Fruit fly (Drosophila melanogaster) whole organism, wandering third instar larva: ENCODE results near the gene Adgf-A.

ENCODE experiments used
- Abd-B ChIP-seq: fragments of >200 bp; optimal IDR thresholded peaks from 2 replicates; lab custom pipeline; 2017; ENCODE audit warnings: missing biosample characterization, missing genetic modification characterization
- CG32264 ChIP-seq: fragments of 200-800 bp; sonication (Bioruptor generic); optimal IDR thresholded peaks from 2 replicates; lab custom pipeline; 2016; ENCODE audit warnings: missing biosample characterization, missing genetic modification characterization
- CG9705 ChIP-seq: fragments of 200-800 bp; sonication (Bioruptor generic); optimal IDR thresholded peaks from 2 replicates; lab custom pipeline; 2018; ENCODE audit warnings: missing biosample characterization, mild to moderate bottlenecking, missing genetic modification characterization
- CrebA ChIP-seq: fragments of 200-800 bp; sonication (Bioruptor generic); optimal IDR thresholded peaks from 2 replicates; lab custom pipeline; 2016; ENCODE audit warnings: missing biosample characterization, mild to moderate bottlenecking, missing genetic modification characterization, borderline replicate concordance
- Dfd ChIP-seq: fragments of >200 bp; optimal IDR thresholded peaks from 2 replicates; lab custom pipeline; 2017; ENCODE audit warnings: missing biosample characterization, missing genetic modification characterization
- Dif ChIP-seq: fragments of 200-275, 200-300 bp; sonication (Bioruptor generic); optimal IDR thresholded peaks from 2 replicates; lab custom pipeline; 2018; ENCODE audit warnings: missing biosample characterization, missing genetic modification characterization; ENCODE audit not compliant: partially characterized antibody
- GATAd ChIP-seq: sonication (Bioruptor generic); optimal IDR thresholded peaks from 2 replicates; lab custom pipeline; 2016; ENCODE audit warnings: missing biosample characterization, missing genetic modification characterization
- HLH106 ChIP-seq: fragments of 200-800 bp; optimal IDR thresholded peaks from 3 replicates; lab custom pipeline; 2019; ENCODE audit warnings: missing biosample characterization, mild to moderate bottlenecking, missing genetic modification characterization, moderate library complexity
- Hnf4 ChIP-seq: fragments of 200-800 bp; sonication (Bioruptor generic); optimal IDR thresholded peaks from 2 replicates; lab custom pipeline; 2016; ENCODE audit warnings: missing biosample characterization, mild to moderate bottlenecking, missing genetic modification characterization
- Hr78 ChIP-seq: fragments of >200 bp; optimal IDR thresholded peaks from 2 replicates; lab custom pipeline; 2017; ENCODE audit warnings: missing biosample characterization, missing genetic modification characterization
- Hr83 ChIP-seq: fragments of 200-300 bp; sonication (Bioruptor generic); optimal IDR thresholded peaks from 2 replicates; lab custom pipeline; 2016; ENCODE audit warnings: missing biosample characterization, mild to moderate bottlenecking, missing genetic modification characterization, moderate library complexity; ENCODE audit not compliant: poor library complexity, severe bottlenecking
- Jra ChIP-seq: sonication (Bioruptor generic); optimal IDR thresholded peaks from 2 replicates; lab custom pipeline; 2016; ENCODE audit warnings: missing biosample characterization, missing genetic modification characterization
- Mio ChIP-seq: sonication (Bioruptor generic); optimal IDR thresholded peaks from 2 replicates; lab custom pipeline; 2016; ENCODE audit warnings: missing biosample characterization, missing genetic modification characterization
- Myc ChIP-seq: fragments of >200 bp; optimal IDR thresholded peaks from 2 replicates; lab custom pipeline; 2017
- N ChIP-seq: fragments of >200 bp; optimal IDR thresholded peaks from 2 replicates; lab custom pipeline; 2018; ENCODE audit warnings: missing biosample characterization, missing external identifiers, missing genetic modification characterization
- OdsH ChIP-seq: fragments of 200-800 bp; sonication (Bioruptor generic); optimal IDR thresholded peaks from 2 replicates; lab custom pipeline; 2016; ENCODE audit warnings: missing biosample characterization, mild to moderate bottlenecking, missing genetic modification characterization
- Rel ChIP-seq, 2 experiments: fragments of 200-800 bp; sonication (Bioruptor generic) in 1 of 2; optimal IDR thresholded peaks; 2 replicates in 1 of 2; 3 replicates in 1 of 2; lab custom pipeline; 2016 to 2019; ENCODE audit warnings: mild to moderate bottlenecking in 2 of 2, missing biosample characterization in 2 of 2, missing genetic modification characterization in 2 of 2, moderate library complexity in 1 of 2
- Sp1 ChIP-seq: fragments of 200-800 bp; sonication (Bioruptor generic); optimal IDR thresholded peaks from 3 replicates; lab custom pipeline; 2019; ENCODE audit warnings: missing biosample characterization, mild to moderate bottlenecking, missing genetic modification characterization, moderate library complexity
- Vsx2 ChIP-seq: fragments of 200-300, 225-300 bp; sonication (Bioruptor generic); optimal IDR thresholded peaks from 2 replicates; lab custom pipeline; 2018; ENCODE audit warnings: missing biosample characterization, missing genetic modification characterization; ENCODE audit not compliant: partially characterized antibody
- br ChIP-seq: fragments of 200-800 bp; sonication (Bioruptor generic); optimal IDR thresholded peaks from 2 replicates; lab custom pipeline; 2016; ENCODE audit warnings: missing biosample characterization, missing genetic modification characterization
- brk ChIP-seq: fragments of 200-800 bp; sonication (Bioruptor generic); optimal IDR thresholded peaks from 2 replicates; lab custom pipeline; 2016; ENCODE audit warnings: missing biosample characterization, mild to moderate bottlenecking, missing genetic modification characterization
- dl ChIP-seq, 2 experiments: fragments of 175-275, 200-275 bp in 1 of 2; fragments of 200-275 bp in 1 of 2; sonication (Bioruptor generic); optimal IDR thresholded peaks; lab custom pipeline; 2018; ENCODE audit warnings: mild to moderate bottlenecking in 2 of 2, missing biosample characterization in 2 of 2, missing genetic modification characterization in 2 of 2, moderate library complexity in 2 of 2; ENCODE audit not compliant: partially characterized antibody in 2 of 2, insufficient read depth in 1 of 2
- dmrt93B ChIP-seq: fragments of 200-800 bp; sonication (Bioruptor generic); optimal IDR thresholded peaks from 2 replicates; lab custom pipeline; 2018; ENCODE audit warnings: missing biosample characterization, mild to moderate bottlenecking, missing genetic modification characterization
- dsf ChIP-seq: sonication (Bioruptor generic); optimal IDR thresholded peaks from 2 replicates; lab custom pipeline; 2016; ENCODE audit warnings: missing biosample characterization, missing genetic modification characterization, borderline replicate concordance
- ey ChIP-seq: fragments of 200-800 bp; sonication (Bioruptor generic); optimal IDR thresholded peaks from 2 replicates; lab custom pipeline; 2016; ENCODE audit warnings: missing biosample characterization, missing genetic modification characterization
- foxo ChIP-seq, 2 experiments: fragments of 200-800 bp; sonication (Bioruptor generic); optimal IDR thresholded peaks; 2 replicates in 1 of 2; 3 replicates in 1 of 2; lab custom pipeline; 2016 to 2017; ENCODE audit warnings: missing biosample characterization in 2 of 2, missing genetic modification characterization in 2 of 2
- fru ChIP-seq: fragments of 200-800 bp; sonication (Bioruptor generic); optimal IDR thresholded peaks from 3 replicates; lab custom pipeline; 2016; ENCODE audit warnings: missing biosample characterization, mild to moderate bottlenecking, missing genetic modification characterization
- h ChIP-seq: fragments of 200-800 bp; sonication (Bioruptor generic); optimal IDR thresholded peaks from 3 replicates; lab custom pipeline; 2016; ENCODE audit warnings: missing biosample characterization, mild to moderate bottlenecking, missing genetic modification characterization
- jim ChIP-seq: fragments of 175-275, 200-325 bp; sonication (Bioruptor generic); optimal IDR thresholded peaks from 2 replicates; lab custom pipeline; 2016; ENCODE audit warnings: missing biosample characterization, mild to moderate bottlenecking, missing genetic modification characterization
- lola ChIP-seq: fragments of >200 bp; optimal IDR thresholded peaks from 2 replicates; lab custom pipeline; 2017; ENCODE audit warnings: missing biosample characterization, missing genetic modification characterization
- pan ChIP-seq: fragments of >200 bp; optimal IDR thresholded peaks from 2 replicates; lab custom pipeline; 2017
- psq ChIP-seq: fragments of 200-800 bp; sonication (Bioruptor generic); optimal IDR thresholded peaks from 3 replicates; lab custom pipeline; 2017; ENCODE audit warnings: missing biosample characterization, mild to moderate bottlenecking, missing genetic modification characterization, moderate library complexity
- rgr ChIP-seq: fragments of 200-800 bp; sonication (Bioruptor generic); optimal IDR thresholded peaks from 3 replicates; lab custom pipeline; 2016; ENCODE audit warnings: missing biosample characterization, mild to moderate bottlenecking, missing genetic modification characterization
- sage ChIP-seq: fragments of 200-800 bp; sonication (Bioruptor generic); optimal IDR thresholded peaks from 2 replicates; lab custom pipeline; 2016; ENCODE audit warnings: missing biosample characterization, mild to moderate bottlenecking, missing genetic modification characterization
- sv ChIP-seq: fragments of 200-800 bp; sonication (Bioruptor generic); optimal IDR thresholded peaks from 3 replicates; lab custom pipeline; 2016; ENCODE audit warnings: missing biosample characterization, missing genetic modification characterization
- tai ChIP-seq: sonication (Bioruptor generic); optimal IDR thresholded peaks from 2 replicates; lab custom pipeline; 2016; ENCODE audit warnings: missing biosample characterization, missing genetic modification characterization
- usp ChIP-seq: fragments of >200 bp; optimal IDR thresholded peaks from 2 replicates; lab custom pipeline; 2017; ENCODE audit warnings: missing biosample characterization, missing genetic modification characterization
- woc ChIP-seq: sonication (Bioruptor generic); optimal IDR thresholded peaks from 2 replicates; lab custom pipeline; 2016; ENCODE audit warnings: missing biosample characterization, mild to moderate bottlenecking, missing genetic modification characterization

Gene Adgf-A

DNA sequence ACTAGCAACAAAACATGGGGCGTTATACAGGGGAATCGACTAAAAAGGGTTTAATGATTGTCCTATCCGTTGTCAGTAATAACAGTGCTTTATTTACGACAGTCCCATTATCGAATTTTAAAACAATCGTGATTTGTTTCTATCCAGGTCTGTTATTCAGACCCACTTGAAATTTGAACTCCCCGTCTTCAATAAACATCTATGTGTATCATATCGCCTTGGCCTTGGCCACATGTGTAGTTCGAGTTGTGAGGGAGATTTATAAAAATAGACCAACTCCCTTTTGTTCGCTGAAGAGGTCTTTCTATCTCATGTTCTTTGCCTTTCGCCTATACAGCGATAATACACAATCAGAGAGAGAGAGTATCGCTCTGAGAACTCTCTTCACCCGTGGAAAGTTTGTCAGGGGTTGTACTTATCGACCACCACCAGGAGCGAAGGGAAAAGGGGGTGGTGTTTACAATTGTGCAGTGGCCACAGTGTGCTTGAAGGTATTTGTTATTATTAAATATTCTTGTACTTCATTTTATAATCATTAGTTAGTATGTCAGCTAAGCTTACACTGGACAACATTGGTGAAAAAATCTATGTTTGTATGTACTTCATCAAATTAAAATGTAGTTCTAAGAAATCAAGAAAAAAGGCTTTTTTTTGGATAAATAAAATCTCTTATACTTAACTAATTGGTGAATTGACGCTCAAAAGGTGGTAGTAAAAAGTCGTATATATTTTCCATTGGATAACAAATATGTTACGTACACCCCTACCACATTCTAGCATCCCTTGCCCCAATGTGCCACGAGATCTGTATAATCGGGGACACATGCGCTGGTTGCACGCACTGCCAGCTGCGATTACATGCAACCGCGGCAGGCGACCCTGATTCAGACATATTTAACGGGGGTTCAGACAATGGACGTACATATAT, 6.5 kb downstream of the Adgf-A start:
- TF ChIP-seq brk (no peak), lola (GFP tag; lab: Kevin White, UChicago) (no peak), Vsx2 (GFP tag; lab: Kevin White, UChicago) (no peak), Hnf4 (GFP tag; lab: Kevin White, UChicago) (peak; percentile 16), Hr78 (GFP tag; lab: Kevin White, UChicago) (no peak), Sp1 (GFP tag; lab: Kevin White, UChicago) (peak; percentile 67), woc (GFP tag; lab: Kevin White, UChicago) (peak; percentile 65), tai (GFP tag; lab: Kevin White, UChicago) (no peak), Myc (lab: Kevin White, UChicago) (no peak), Mio (GFP tag; lab: Kevin White, UChicago) (no peak), rgr (GFP tag; lab: Kevin White, UChicago) (peak; percentile 55), Abd-B (GFP tag; lab: Kevin White, UChicago) (no peak), foxo (GFP tag; optimal IDR thresholded peaks at IDR 0.05; lab: Kevin White, UChicago) (peak in 1 of 2 experiments; percentile 76), Jra (GFP tag; lab: Kevin White, UChicago) (no peak), sage (GFP tag; lab: Kevin White, UChicago) (no peak), CG9705 (GFP tag; lab: Kevin White, UChicago) (peak; percentile 27), HLH106 (tag; lab: Kevin White, UChicago) (peak; percentile 67), psq (GFP tag; lab: Kevin White, UChicago) (peak; percentile 50), CrebA (no peak), dl (GFP tag; optimal IDR thresholded peaks at IDR 0.05; lab: Kevin White, UChicago; ENCODE audit: insufficient read depth in 1 of 2, partially characterized antibody in 2 of 2) (peak in 1 of 2 experiments; percentile 53), pan (lab: Kevin White, UChicago) (no peak), dmrt93B (GFP tag; lab: Kevin White, UChicago) (peak; percentile 57), usp (no peak), br (GFP tag; lab: Kevin White, UChicago) (peak; percentile 56), dsf (GFP tag; lab: Kevin White, UChicago) (no peak), CG32264 (peak; percentile 3), Dfd (GFP tag; lab: Kevin White, UChicago) (no peak), N (no peak), Hr83 (GFP tag; lab: Kevin White, UChicago) (no peak), OdsH (GFP tag; lab: Kevin White, UChicago) (peak; percentile 71), Dif (GFP tag; lab: Kevin White, UChicago) (peak; percentile 43), ey (GFP tag; lab: Kevin White, UChicago) (peak; percentile 45), jim (GFP tag; lab: Kevin White, UChicago) (no peak), sv (GFP tag; lab: Kevin White, UChicago) (peak; percentile 34), Rel (GFP tag; optimal IDR thresholded peaks at IDR 0.05; lab: Kevin White, UChicago) (no peak), Rel (tag; optimal IDR thresholded peaks at IDR 0.05; lab: Kevin White, UChicago) (no peak), GATAd (no peak), fru (peak; percentile 77), h (peak; percentile 73)

DNA sequence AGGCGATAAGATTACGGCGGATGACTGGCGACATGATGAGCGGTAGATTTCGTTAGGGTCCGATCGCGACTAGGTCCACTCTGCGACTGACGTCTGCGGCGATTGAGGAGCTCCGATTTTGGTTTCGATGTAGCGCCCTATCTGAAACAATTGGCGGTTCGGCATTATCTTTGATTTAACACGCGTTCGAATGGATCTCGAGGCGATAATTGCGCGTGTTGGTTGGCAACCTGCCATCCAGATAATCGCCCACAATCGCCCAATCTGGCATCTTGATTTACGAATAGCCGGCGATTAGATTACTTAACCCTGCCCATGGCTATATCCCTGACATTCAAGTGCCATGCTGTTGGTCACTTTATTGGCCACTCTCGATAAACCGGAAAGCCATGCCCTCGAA, 9.7 kb downstream of the Adgf-A start:
- peak; percentile 94 for TF ChIP-seq h
- no peak for TF ChIP-seq dsf (GFP tag; lab: Kevin White, UChicago)
